Worm (Caenorhabditis elegans) whole organism, mixed stage, embryonic: ENCODE results near the gene F35C8.5.

Experiments
- ces-1 ChIP-seq: fragments of 150-350 bp; optimal IDR thresholded peaks from 2 replicates; lab custom pipeline; 2014; ENCODE audit warnings: missing biosample characterization, missing genetic modification reagents, missing genetic modification characterization
- elt-3 ChIP-seq: fragments of 150-350 bp; optimal IDR thresholded peaks from 2 replicates; lab custom pipeline; 2014; ENCODE audit warnings: missing biosample characterization, missing genetic modification characterization
- flh-1 ChIP-seq: fragments of 200-800 bp; sonication (Bioruptor generic); optimal IDR thresholded peaks from 2 replicates; lab custom pipeline; 2018; ENCODE audit warnings: mild to moderate bottlenecking, missing genetic modification characterization, moderate library complexity, missing compliant biosample characterization
- nhr-12 ChIP-seq: fragments of 150-350 bp; optimal IDR thresholded peaks from 2 replicates; lab custom pipeline; 2014; ENCODE audit warnings: missing biosample characterization, missing genetic modification characterization
- pha-4 ChIP-seq: fragments of 150-350 bp; optimal IDR thresholded peaks from 2 replicates; lab custom pipeline; 2018; ENCODE audit warnings: missing biosample characterization, missing genetic modification reagents, missing genetic modification characterization
- tbx-8 ChIP-seq: fragments of 200-800 bp; sonication (Bioruptor generic); optimal IDR thresholded peaks from 2 replicates; lab custom pipeline; 2018; ENCODE audit warnings: mild to moderate bottlenecking, missing genetic modification characterization, moderate library complexity, missing compliant biosample characterization
- unc-39 ChIP-seq: fragments of 150-350 bp; optimal IDR thresholded peaks from 2 replicates; lab custom pipeline; 2014; ENCODE audit warnings: missing biosample characterization, missing genetic modification characterization
- unc-62 ChIP-seq: fragments of 150-350 bp; optimal IDR thresholded peaks from 2 replicates; lab custom pipeline; 2014; ENCODE audit warnings: missing biosample characterization, missing genetic modification reagents, missing genetic modification characterization
- zip-8 ChIP-seq: fragments of 150-350 bp; optimal IDR thresholded peaks from 2 replicates; lab custom pipeline; 2014; ENCODE audit warnings: missing biosample characterization, missing genetic modification characterization

DNA sequence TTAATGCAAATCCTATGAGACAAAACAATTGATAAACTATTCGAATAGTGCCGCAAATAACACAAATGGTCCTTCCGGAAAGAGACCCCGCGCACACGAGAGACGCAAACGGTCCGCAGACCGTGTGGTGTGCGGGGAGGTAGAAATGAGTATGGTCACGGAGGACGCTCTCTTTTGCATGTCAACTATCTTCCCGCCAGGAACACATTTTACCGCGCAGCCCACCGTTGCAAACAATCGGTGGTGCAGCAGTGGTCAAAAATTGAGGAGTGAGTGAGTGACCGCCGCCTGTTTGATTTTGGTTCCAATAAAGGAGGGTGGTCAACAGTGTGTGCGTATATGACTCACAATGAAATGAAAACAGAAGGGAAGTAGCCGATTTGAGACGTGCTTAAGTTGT lies 4.9 kb upstream of the F35C8.5 start:
- TF ChIP-seq elt-3, result no peak
- TF ChIP-seq zip-8, result no peak
- TF ChIP-seq unc-39 (tag; lab: Kevin White, UChicago), result no peak
- TF ChIP-seq tbx-8, result no peak
- TF ChIP-seq flh-1 (GFP tag; lab: Kevin White, UChicago), result no peak
- TF ChIP-seq nhr-12, result no peak
- TF ChIP-seq unc-62, result no peak
- TF ChIP-seq ces-1 (GFP tag; lab: Kevin White, UChicago), result no peak
- peak; percentile 54 for TF ChIP-seq pha-4
